Worm (Caenorhabditis elegans) whole organism, L4/young adult: ENCODE measurements around the gene mrpl-45.

ENCODE experiments used
- W03F9.2 ChIP-seq: fragments of 150-350 bp; optimal IDR thresholded peaks from 2 replicates; lab custom pipeline; 2014; ENCODE audit warnings: missing biosample characterization, missing genetic modification characterization
- dao-5 ChIP-seq: sonication (generic microtip); optimal IDR thresholded peaks from 2 replicates; lab custom pipeline; 2016; ENCODE audit warnings: missing genotype, missing genetic modification characterization, moderate library complexity, missing compliant biosample characterization

- TF ChIP-seq W03F9.2 (tag; lab: Kevin White, UChicago) (no peak), dao-5 (no peak)
Observed at ce11 chrIII:1243199-1243598, 41.4 kb upstream of the mrpl-45 start, which contains the start of gene fbxa-63.
